Fruit fly (Drosophila melanogaster) whole organism, embryonic: ENCODE measurements around the gene CG5973.

Source experiments
- Atf3 ChIP-seq: fragments of 200-800 bp; sonication (Bioruptor generic); optimal IDR thresholded peaks from 3 replicates; lab custom pipeline; 2016; ENCODE audit warnings: missing biosample characterization, missing genetic modification characterization
- BEAF-32 ChIP-seq: fragments of 200-800 bp; sonication (Bioruptor generic); optimal IDR thresholded peaks from 3 replicates; lab custom pipeline; 2017; ENCODE audit warnings: missing biosample characterization, missing genetic modification characterization, mild to moderate bottlenecking, moderate library complexity, missing genetic modification reagents
- Bteb2 ChIP-seq: fragments of 200-800 bp; sonication (Bioruptor generic); optimal IDR thresholded peaks from 2 replicates; lab custom pipeline; 2016; ENCODE audit warnings: missing biosample characterization, missing genetic modification characterization
- CG10543 ChIP-seq: fragments of 200-800 bp; sonication (Bioruptor generic); optimal IDR thresholded peaks from 3 replicates; lab custom pipeline; 2017; ENCODE audit warnings: missing biosample characterization, mild to moderate bottlenecking, missing genetic modification characterization, moderate library complexity
- CG11093 ChIP-seq: fragments of 200-800 bp; sonication (Bioruptor generic); IDR thresholded peaks from 3 replicates; pipeline ENCODE4 v1.3.6; 2022; ENCODE audit warnings: missing biosample characterization, missing genetic modification characterization
- CG11696 ChIP-seq: fragments of 200-800 bp; sonication (Bioruptor generic); IDR thresholded peaks from 2 replicates; pipeline ENCODE4 v1.3.6; 2022; ENCODE audit warnings: missing biosample characterization, missing genetic modification characterization
- CG11723 ChIP-seq: fragments of 200-800 bp; sonication (Bioruptor generic); optimal IDR thresholded peaks from 2 replicates; lab custom pipeline; 2017; ENCODE audit warnings: missing biosample characterization, mild to moderate bottlenecking, missing genetic modification characterization
- CG12236 ChIP-seq: fragments of 200-800 bp; sonication (Bioruptor generic); optimal IDR thresholded peaks from 2 replicates; lab custom pipeline; 2016; ENCODE audit warnings: missing biosample characterization, missing genetic modification characterization
- CG13296 ChIP-seq: fragments of 200-800 bp; sonication (Bioruptor generic); optimal IDR thresholded peaks from 3 replicates; lab custom pipeline; 2018; ENCODE audit warnings: missing biosample characterization, mild to moderate bottlenecking, missing genetic modification characterization
- CG15696 ChIP-seq: fragments of 200-800 bp; sonication (Bioruptor generic); optimal IDR thresholded peaks from 2 replicates; lab custom pipeline; 2019; ENCODE audit warnings: missing biosample characterization, mild to moderate bottlenecking, missing genetic modification characterization, moderate library complexity
- CG1602 ChIP-seq: fragments of 200-800 bp; sonication (Bioruptor generic); optimal IDR thresholded peaks from 3 replicates; lab custom pipeline; 2016; ENCODE audit warnings: missing biosample characterization, missing genetic modification characterization
- CG17186 ChIP-seq: fragments of 200-800 bp; sonication (Bioruptor generic); optimal IDR thresholded peaks from 3 replicates; lab custom pipeline; 2017; ENCODE audit warnings: missing biosample characterization, missing genetic modification reagents, missing genetic modification characterization
- CG1832 ChIP-seq: fragments of 200-800 bp; sonication (Bioruptor generic); optimal IDR thresholded peaks from 2 replicates; lab custom pipeline; 2017; ENCODE audit warnings: missing biosample characterization, mild to moderate bottlenecking, missing genetic modification characterization, inconsistent platforms
- CG31365 ChIP-seq: fragments of 200-800 bp; sonication (Bioruptor generic); optimal IDR thresholded peaks from 2 replicates; lab custom pipeline; 2018; ENCODE audit warnings: missing biosample characterization, mild to moderate bottlenecking, missing genetic modification characterization
- CG3163 ChIP-seq: fragments of 200-800 bp; sonication (Bioruptor generic); optimal IDR thresholded peaks from 3 replicates; lab custom pipeline; 2016; ENCODE audit warnings: missing biosample characterization, missing genetic modification characterization
- CG32767 ChIP-seq: fragments of 200-800 bp; sonication (Bioruptor generic); IDR thresholded peaks from 2 replicates; pipeline ENCODE4 v1.3.6; 2022; ENCODE audit warnings: missing biosample characterization, missing genetic modification characterization
- CG4424 ChIP-seq: fragments of 200-800 bp; sonication (Bioruptor generic); optimal IDR thresholded peaks from 3 replicates; lab custom pipeline; 2016; ENCODE audit warnings: missing biosample characterization, missing genetic modification characterization
- CG6765 ChIP-seq: fragments of 200-800 bp; sonication (Bioruptor generic); optimal IDR thresholded peaks from 3 replicates; lab custom pipeline; 2017; ENCODE audit warnings: missing biosample characterization, mild to moderate bottlenecking, missing genetic modification characterization
- CG8924 ChIP-seq: fragments of 200-800 bp; optimal IDR thresholded peaks from 3 replicates; lab custom pipeline; 2019; ENCODE audit warnings: missing biosample characterization, mild to moderate bottlenecking, missing genetic modification characterization, moderate library complexity
- CG9932 ChIP-seq: fragments of 200-800 bp; sonication (Bioruptor generic); IDR thresholded peaks from 2 replicates; pipeline ENCODE4 v1.3.6; 2022; ENCODE audit warnings: missing biosample characterization, missing genetic modification characterization
- CHES-1-like ChIP-seq: fragments of 200-800 bp; sonication (Bioruptor generic); optimal IDR thresholded peaks from 2 replicates; lab custom pipeline; 2016; ENCODE audit warnings: missing biosample characterization, missing genetic modification characterization
- D ChIP-seq, 2 experiments: fragments of 200-800 bp in 1 of 2; fragments of >200 bp in 1 of 2; sonication (Bioruptor generic) in 1 of 2; optimal IDR thresholded peaks; 2 replicates in 1 of 2; 3 replicates in 1 of 2; lab custom pipeline; 2017; ENCODE audit warnings: mild to moderate bottlenecking in 1 of 2, missing biosample characterization in 1 of 2, missing genetic modification characterization in 1 of 2, missing genetic modification reagents in 1 of 2
- Eip74EF ChIP-seq, 2 experiments: fragments of 200-800 bp in 1 of 2; fragments of >200 bp in 1 of 2; sonication (Bioruptor generic) in 1 of 2; optimal IDR thresholded peaks; 2 replicates each; lab custom pipeline; 2017 to 2019; ENCODE audit warnings: missing biosample characterization in 2 of 2, missing genetic modification characterization in 2 of 2, mild to moderate bottlenecking in 1 of 2, moderate library complexity in 1 of 2
- Hey ChIP-seq: fragments of 200-800 bp; sonication (Bioruptor generic); optimal IDR thresholded peaks from 3 replicates; lab custom pipeline; 2018; ENCODE audit warnings: missing biosample characterization, mild to moderate bottlenecking, missing genetic modification characterization
- HmgZ ChIP-seq: fragments of 200-800 bp; sonication (Bioruptor generic); optimal IDR thresholded peaks from 2 replicates; lab custom pipeline; 2018; ENCODE audit warnings: missing biosample characterization, mild to moderate bottlenecking, missing genetic modification characterization
- Six4 ChIP-seq: fragments of 200-800 bp; sonication (Bioruptor generic); optimal IDR thresholded peaks from 2 replicates; lab custom pipeline; 2016; ENCODE audit warnings: missing biosample characterization, missing genetic modification characterization
- Ssrp ChIP-seq: fragments of 200-800 bp; sonication (Bioruptor generic); optimal IDR thresholded peaks from 2 replicates; lab custom pipeline; 2018; ENCODE audit warnings: missing biosample characterization, mild to moderate bottlenecking, missing genetic modification characterization, moderate library complexity
- Taf1 ChIP-seq: fragments of 200-800 bp; sonication (Bioruptor generic); IDR thresholded peaks from 2 replicates; pipeline ENCODE4 v1.3.6; 2022; ENCODE audit warnings: missing biosample characterization, missing genetic modification characterization
- Tbp ChIP-seq: fragments of >200 bp; optimal IDR thresholded peaks from 2 replicates; lab custom pipeline; 2018; ENCODE audit warnings: missing biosample characterization, missing genetic modification characterization
- ac ChIP-seq: fragments of 200-800 bp; sonication (Bioruptor generic); optimal IDR thresholded peaks from 3 replicates; lab custom pipeline; 2017; ENCODE audit warnings: missing biosample characterization, mild to moderate bottlenecking, missing genetic modification characterization
- corto ChIP-seq: fragments of 200-800 bp; sonication (Bioruptor generic); optimal IDR thresholded peaks from 2 replicates; lab custom pipeline; 2016; ENCODE audit warnings: missing biosample characterization, mild to moderate bottlenecking, missing genetic modification characterization, moderate library complexity
- croc ChIP-seq: fragments of 200-800 bp; sonication (Bioruptor generic); conservative IDR thresholded peaks from 3 replicates; pipeline ENCODE4 v1.3.6; 2022; ENCODE audit warnings: missing biosample characterization, missing genetic modification characterization
- danr ChIP-seq: fragments of 200-800 bp; sonication (Bioruptor generic); IDR thresholded peaks from 2 replicates; pipeline ENCODE4 v1.3.6; 2022; ENCODE audit warnings: missing biosample characterization, missing genetic modification characterization
- dmrt11E ChIP-seq: fragments of 200-800 bp; sonication (Bioruptor generic); optimal IDR thresholded peaks from 3 replicates; lab custom pipeline; 2018; ENCODE audit warnings: missing biosample characterization, mild to moderate bottlenecking, missing genetic modification characterization, moderate library complexity
- exex ChIP-seq: fragments of 200-800 bp; sonication (Bioruptor generic); optimal IDR thresholded peaks from 4 replicates; lab custom pipeline; 2018; ENCODE audit warnings: missing biosample characterization, mild to moderate bottlenecking, missing genetic modification characterization, moderate library complexity
- fu2 ChIP-seq: fragments of 200-800 bp; sonication (Bioruptor generic); optimal IDR thresholded peaks from 2 replicates; lab custom pipeline; 2016; ENCODE audit warnings: missing biosample characterization, missing genetic modification characterization
- grn ChIP-seq: fragments of 200-800 bp; sonication (Bioruptor generic); optimal IDR thresholded peaks from 3 replicates; lab custom pipeline; 2017; ENCODE audit warnings: missing biosample characterization, missing genetic modification characterization
- hkb ChIP-seq, 2 experiments: fragments of 200-800 bp in 1 of 2; fragments of >200 bp in 1 of 2; sonication (Bioruptor generic) in 1 of 2; IDR thresholded peaks in 1 of 2; optimal IDR thresholded peaks in 1 of 2; 2 replicates each; pipeline versions ENCODE4 v1.3.6 to Lab custom; 2017 to 2022; ENCODE audit warnings: missing biosample characterization in 1 of 2, missing genetic modification characterization in 1 of 2
- jigr1 ChIP-seq: fragments of 200-800 bp; sonication (Bioruptor generic); IDR thresholded peaks from 3 replicates; pipeline ENCODE4 v1.3.6; 2022; ENCODE audit warnings: missing biosample characterization, missing genetic modification characterization
- nerfin-2 ChIP-seq: fragments of 200-800 bp; sonication (Bioruptor generic); IDR thresholded peaks from 2 replicates; pipeline ENCODE4 v1.3.6; 2022; ENCODE audit warnings: missing biosample characterization, missing genetic modification characterization; ENCODE audit not compliant: partially characterized antibody
- peb ChIP-seq: fragments of 200-800 bp; sonication (Bioruptor generic); IDR thresholded peaks from 2 replicates; pipeline ENCODE4 v1.3.6; 2022; ENCODE audit warnings: missing biosample characterization, missing genetic modification characterization
- prd ChIP-seq, 3 experiments: fragments of >200 bp in 2 of 3; fragments of 200-800 bp in 1 of 3; sonication (Bioruptor generic) in 1 of 3; optimal IDR thresholded peaks in 2 of 3; IDR thresholded peaks in 1 of 3; 2 replicates in 2 of 3; 3 replicates in 1 of 3; pipeline versions ENCODE4 v1.3.6 to Lab custom; 2017 to 2022; ENCODE audit warnings: missing biosample characterization in 1 of 3, missing genetic modification characterization in 1 of 3
- rib ChIP-seq: fragments of 200-800 bp; sonication (Bioruptor generic); IDR thresholded peaks from 2 replicates; pipeline ENCODE4 v1.3.6; 2022; ENCODE audit warnings: missing biosample characterization, missing genetic modification characterization
- seq ChIP-seq: fragments of 200-800 bp; sonication (Bioruptor generic); IDR thresholded peaks from 2 replicates; pipeline ENCODE4 v1.3.6; 2022; ENCODE audit warnings: missing biosample characterization, missing genetic modification characterization
- shn ChIP-seq: fragments of 200-800 bp; sonication (Bioruptor generic); optimal IDR thresholded peaks from 3 replicates; lab custom pipeline; 2016; ENCODE audit warnings: missing biosample characterization, missing genetic modification characterization
- sob ChIP-seq: fragments of 200-800 bp; sonication (Bioruptor generic); IDR thresholded peaks from 2 replicates; pipeline ENCODE4 v1.3.6; 2022; ENCODE audit warnings: missing biosample characterization, missing genetic modification characterization
- tll ChIP-seq, 2 experiments: fragments of 200-800 bp in 1 of 2; fragments of >200 bp in 1 of 2; sonication (Bioruptor generic) in 1 of 2; optimal IDR thresholded peaks; 2 replicates each; lab custom pipeline; 2017 to 2019; ENCODE audit warnings: missing biosample characterization in 2 of 2, missing genetic modification characterization in 2 of 2, mild to moderate bottlenecking in 1 of 2, moderate library complexity in 1 of 2
- trh ChIP-seq: fragments of 200-800 bp; sonication (Bioruptor generic); optimal IDR thresholded peaks from 2 replicates; lab custom pipeline; 2016; ENCODE audit warnings: missing biosample characterization, missing genetic modification characterization

CG5973 gene

DNA sequence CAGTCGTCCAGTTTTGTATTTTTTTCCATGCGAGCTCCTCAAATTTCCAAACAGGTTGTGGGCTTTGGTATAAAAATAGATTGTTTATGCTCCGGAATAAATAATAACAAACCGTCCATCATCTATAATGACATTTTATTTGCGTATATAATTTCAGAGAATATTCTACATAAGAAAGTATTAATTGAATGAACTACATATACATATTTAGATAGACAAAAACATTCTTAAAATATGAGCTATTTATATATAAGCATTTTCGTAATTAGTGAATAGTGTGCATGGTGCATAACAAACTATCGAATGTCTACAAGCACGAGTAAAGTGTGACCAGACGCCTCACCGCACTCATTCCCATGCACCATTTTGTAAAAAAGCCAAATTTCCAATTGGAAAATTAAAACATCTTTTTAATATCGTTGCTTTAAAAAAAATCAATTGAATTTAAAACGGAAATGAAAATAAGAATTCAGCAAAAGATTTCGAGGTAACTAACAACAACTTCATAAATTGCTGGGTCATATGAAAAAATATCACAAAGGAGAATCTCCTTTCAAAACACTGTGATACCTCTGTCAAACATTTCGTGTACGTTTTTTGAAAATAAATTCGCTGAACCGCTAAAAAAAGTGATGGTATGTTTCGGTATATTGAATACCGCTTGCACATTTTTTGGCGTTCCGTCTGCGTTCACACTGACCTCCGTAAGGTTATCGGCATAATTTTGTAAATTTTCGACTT, 10.8 kb upstream of the CG5973 start, which contains the start of gene muc (continued):
- TF ChIP-seq trh = no peak
- TF ChIP-seq Bteb2 (GFP tag; lab: Kevin White, UChicago) = no peak
- no peak for TF ChIP-seq CG11093 (GFP tag; lab: Robert Waterston, UW)
- TF ChIP-seq CG10543 = peak; percentile 8
- TF ChIP-seq Ssrp (tag; lab: Kevin White, UChicago) = peak; percentile 39
- no peak for TF ChIP-seq CG11723
- TF ChIP-seq hkb (optimal IDR thresholded peaks at IDR 0.05; lab: Kevin White, UChicago) = peak; percentile 79
- no peak for TF ChIP-seq hkb (GFP tag; IDR thresholded peaks at IDR 0.05; lab: Robert Waterston, UW)
- peak; percentile 46 for TF ChIP-seq CG4424 (GFP tag; lab: Kevin White, UChicago)
- TF ChIP-seq croc (GFP tag; lab: Robert Waterston, UW) = no peak
- no peak for TF ChIP-seq prd (optimal IDR thresholded peaks at IDR 0.05; lab: Kevin White, UChicago)
- 0 out of 3 replicates have a peak, but pooled peaks have one; percentile 19 for TF ChIP-seq prd (GFP tag; IDR thresholded peaks at IDR 0.05; lab: Robert Waterston, UW)
- no peak for TF ChIP-seq rib (GFP tag; lab: Robert Waterston, UW)
- TF ChIP-seq CG13296 (GFP tag; lab: Kevin White, UChicago) = peak; percentile 26
- no peak for TF ChIP-seq CG12236 (GFP tag; lab: Kevin White, UChicago)
- TF ChIP-seq fu2 = peak; percentile 20
- peak; percentile 40 for TF ChIP-seq dmrt11E (tag; lab: Kevin White, UChicago)
- TF ChIP-seq CG17186 (GFP tag; lab: Kevin White, UChicago) = peak; percentile 54
- 0 out of 2 replicates have a peak, but pooled peaks have one; percentile 16 for TF ChIP-seq CG11696
- no peak for TF ChIP-seq Taf1 (GFP tag; lab: Robert Waterston, UW)
- TF ChIP-seq exex (tag; lab: Kevin White, UChicago) = no peak
- peak; percentile 86 for TF ChIP-seq BEAF-32 (GFP tag; lab: Kevin White, UChicago)
- TF ChIP-seq sob (GFP tag; lab: Robert Waterston, UW) = peak; percentile 47; the same call in 1 of the 2 replicates
- TF ChIP-seq shn = peak; percentile 41
- TF ChIP-seq CG3163 = no peak
- TF ChIP-seq CG31365 (tag; lab: Kevin White, UChicago) = no peak
- no peak for TF ChIP-seq HmgZ (tag; lab: Kevin White, UChicago)
- TF ChIP-seq CG1832 (GFP tag; lab: Kevin White, UChicago) = no peak
- no peak for TF ChIP-seq Tbp (GFP tag; lab: Kevin White, UChicago)
- peak in 1 of 2 experiments; percentile 67 for TF ChIP-seq Eip74EF (GFP tag; optimal IDR thresholded peaks at IDR 0.05; lab: Kevin White, UChicago)
- no peak for TF ChIP-seq ac (GFP tag; lab: Kevin White, UChicago)
- no peak for TF ChIP-seq Hey (tag; lab: Kevin White, UChicago)
- peak; percentile 72 for TF ChIP-seq CG9932 (GFP tag; lab: Robert Waterston, UW)
- no peak for TF ChIP-seq peb (GFP tag; lab: Robert Waterston, UW)
- no peak for TF ChIP-seq Atf3
- TF ChIP-seq corto = no peak
- no peak for TF ChIP-seq Six4 (GFP tag; lab: Kevin White, UChicago)
- TF ChIP-seq CG15696 (tag; lab: Kevin White, UChicago) = peak; percentile 26
- peak; percentile 31 for TF ChIP-seq CG1602 (GFP tag; lab: Kevin White, UChicago)
- no peak for TF ChIP-seq tll (GFP tag; optimal IDR thresholded peaks at IDR 0.05; lab: Kevin White, UChicago)
- TF ChIP-seq grn (GFP tag; lab: Kevin White, UChicago) = no peak
- TF ChIP-seq CG8924 = peak; percentile 41
- peak; percentile 26 for TF ChIP-seq nerfin-2 (GFP tag; lab: Robert Waterston, UW)
- TF ChIP-seq CG6765 (GFP tag; lab: Kevin White, UChicago) = no peak
- TF ChIP-seq D (optimal IDR thresholded peaks at IDR 0.05; lab: Kevin White, UChicago) = no peak
- no peak for TF ChIP-seq D (GFP tag; optimal IDR thresholded peaks at IDR 0.05; lab: Kevin White, UChicago)
- no peak for TF ChIP-seq danr (GFP tag; lab: Robert Waterston, UW)
- TF ChIP-seq CG32767 (GFP tag; lab: Robert Waterston, UW) = no peak
- no peak for TF ChIP-seq jigr1 (GFP tag; lab: Robert Waterston, UW)
- TF ChIP-seq CHES-1-like (GFP tag; lab: Kevin White, UChicago) = no peak
- TF ChIP-seq seq (GFP tag; lab: Robert Waterston, UW) = no peak
